Fruit fly (Drosophila melanogaster): ENCODE data around the gene Adhr.

DNA sequence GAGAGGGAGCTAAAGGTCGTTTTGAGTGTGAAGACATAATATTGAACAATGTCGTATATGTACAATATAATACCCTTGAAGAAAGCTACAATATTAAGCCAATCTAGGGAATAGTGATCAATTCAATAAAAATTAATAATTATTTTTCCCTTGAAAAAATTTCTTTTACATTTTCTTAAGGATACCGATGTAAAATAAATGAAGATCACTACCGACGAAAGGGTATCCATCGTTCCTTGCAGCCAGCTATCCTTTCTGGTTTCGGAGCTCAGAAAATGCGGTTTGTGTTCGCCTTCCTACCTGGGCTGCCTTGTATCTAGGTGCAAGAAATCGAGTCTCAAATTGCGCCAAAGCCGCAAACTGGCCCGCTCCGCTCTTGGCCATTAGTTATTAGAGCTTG lies 9.3 kb downstream of the Adhr start:
- TF ChIP-seq CG8478 (optimal IDR thresholded peaks at IDR 0.05): no peak
- no peak for TF ChIP-seq CTCF (optimal IDR thresholded peaks at IDR 0.05)

Data from S2 (cell line).